Worm (Caenorhabditis elegans): ENCODE measurements around the gene K12H4.3.

The K12H4.3 gene

DNA sequence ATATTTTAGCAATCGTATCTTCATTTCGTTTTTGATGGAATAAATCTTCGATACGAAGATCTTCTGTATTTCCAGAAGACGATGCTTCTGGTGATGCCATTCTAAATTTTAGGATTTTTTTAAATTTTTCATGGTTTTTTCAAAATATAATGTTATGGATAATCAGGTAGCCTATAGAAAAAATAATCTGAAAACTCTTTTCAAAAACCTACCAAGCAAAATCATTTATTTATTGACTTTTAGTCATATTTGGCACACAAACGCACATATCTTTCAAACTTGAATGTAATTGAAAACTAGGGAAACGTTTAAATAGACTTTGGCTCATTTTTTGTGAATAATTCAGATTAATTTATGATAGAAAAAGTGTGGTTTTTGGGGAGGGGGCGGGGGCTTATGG, 29.4 kb upstream of the K12H4.3 start, which contains the start of gene F44B9.5:
Gene F44B9.5, minus strand, starts transcription at position 101 of the 400 bp plus-strand sequence.
- peak; percentile 42 for TF ChIP-seq aha-1 (tag)
- no peak for TF ChIP-seq lin-13 (GFP tag; optimal IDR thresholded peaks at IDR 0.05)

- no peak for TF ChIP-seq dmd-8 (GFP tag; IDR thresholded peaks at IDR 0.05)
- no peak for TF ChIP-seq daf-16 (GFP tag; optimal IDR thresholded peaks at IDR 0.05)
- peak; percentile 96 for TF ChIP-seq daf-16 (tag; optimal IDR thresholded peaks at IDR 0.05)
Measured at ce11 chrIII:8017053-8017452, 28.8 kb upstream of the K12H4.3 start.

ce11 chrIII:8020823-8021332, 25.0 kb upstream of the K12H4.3 start, which contains the start of gene lin-36:
TSS of gene lin-36 (minus strand) at chrIII:8020873.
- TF ChIP-seq dve-1 (tag; optimal IDR thresholded peaks at IDR 0.05; ENCODE audit: insufficient read depth) (peak; percentile 78), lin-39 (tag; optimal IDR thresholded peaks at IDR 0.05) (no peak), lin-29 (GFP tag; IDR thresholded peaks at IDR 0.05) (no peak), nhr-237 (tag; optimal IDR thresholded peaks at IDR 0.05) (no peak), daf-12 (tag; optimal IDR thresholded peaks at IDR 0.05) (no peak), lin-38 (GFP tag; IDR thresholded peaks at IDR 0.05) (peak; percentile 71), ceh-32 (tag; optimal IDR thresholded peaks at IDR 0.05; ENCODE audit: poor library complexity) (no peak), gei-8 (GFP tag; optimal IDR thresholded peaks at IDR 0.05) (no peak), zag-1 (tag; optimal IDR thresholded peaks at IDR 0.05) (no peak), fkh-10 (GFP tag; optimal IDR thresholded peaks at IDR 0.05) (no peak), F37D6.2 (tag; optimal IDR thresholded peaks at IDR 0.05) (peak; percentile 24), unc-62 (GFP tag; optimal IDR thresholded peaks at IDR 0.05 in 1 of 2) (no peak), unc-62 (tag; optimal IDR thresholded peaks at IDR 0.05) (no peak), F26F4.8 (GFP tag; conservative IDR thresholded peaks at IDR 0.05) (no peak), ztf-7 (tag; optimal IDR thresholded peaks at IDR 0.05) (no peak), spr-1 (tag; optimal IDR thresholded peaks at IDR 0.05) (no peak), ztf-11 (tag; optimal IDR thresholded peaks at IDR 0.05) (no peak), dpl-1 (GFP tag; optimal IDR thresholded peaks at IDR 0.05) (peak; percentile 89), zfp-3 (GFP tag; conservative IDR thresholded peaks at IDR 0.05) (no peak), lin-1 (GFP tag; IDR thresholded peaks at IDR 0.05) (no peak), nhr-42 (GFP tag; IDR thresholded peaks at IDR 0.05) (0 out of 2 replicates have a peak, but pooled peaks have one; percentile 20), aha-1 (tag) (peak; percentile 6), T26A8.4 (GFP tag; IDR thresholded peaks at IDR 0.05) (peak; percentile 56), egl-27 (tag; optimal IDR thresholded peaks at IDR 0.05) (no peak), snpc-4 (tag; optimal IDR thresholded peaks at IDR 0.05) (no peak), hmg-1.1 (GFP tag; IDR thresholded peaks at IDR 0.05) (peak; percentile 70), hif-1 (tag; optimal IDR thresholded peaks at IDR 0.05) (peak in 1 of 2 experiments; percentile 58), jun-1 (tag; optimal IDR thresholded peaks at IDR 0.05) (no peak), nhr-11 (tag; optimal IDR thresholded peaks at IDR 0.05) (no peak), nhr-76 (tag; optimal IDR thresholded peaks at IDR 0.05) (no peak), snpc-1.2 (GFP tag; IDR thresholded peaks at IDR 0.05) (no peak), ama-1 (optimal IDR thresholded peaks at IDR 0.05) (no peak), nhr-6 (tag; optimal IDR thresholded peaks at IDR 0.05) (peak; percentile 87), unc-130 (GFP tag; optimal IDR thresholded peaks at IDR 0.05) (peak; percentile 17), ces-1 (GFP tag; optimal IDR thresholded peaks at IDR 0.05) (no peak), D1046.2 (GFP tag; IDR thresholded peaks at IDR 0.05) (no peak), pqm-1 (tag; optimal IDR thresholded peaks at IDR 0.05) (no peak), lsy-2 (tag; optimal IDR thresholded peaks at IDR 0.05) (peak in 1 of 2 experiments; percentile 90), F49E8.2 (tag; optimal IDR thresholded peaks at IDR 0.05; ENCODE audit: borderline replicate concordance) (no peak), mdl-1 (tag; optimal IDR thresholded peaks at IDR 0.05) (peak in 1 of 2 experiments; percentile 14), mxl-3 (GFP tag; optimal IDR thresholded peaks at IDR 0.05) (peak; percentile 62), spr-3 (GFP tag; optimal IDR thresholded peaks at IDR 0.05) (no peak), daf-16 (GFP tag; optimal IDR thresholded peaks at IDR 0.05) (no peak), daf-16 (tag; optimal IDR thresholded peaks at IDR 0.05) (peak; percentile 51), daf-8 (GFP tag; IDR thresholded peaks at IDR 0.05) (no peak), nhr-48 (tag; optimal IDR thresholded peaks at IDR 0.05) (no peak), mep-1 (tag; optimal IDR thresholded peaks at IDR 0.05) (peak; percentile 79)
